Worm (Caenorhabditis elegans) whole organism, L1 larva: ENCODE measurements around the gene Y51A2D.18.
A peak's percentile ranks its signal among the peaks of the same experiment; 100 is the strongest.

Source experiments
- C34B4.2 ChIP-seq: sonication (generic microtip); optimal IDR thresholded peaks from 2 replicates; lab custom pipeline; 2017; ENCODE audit warnings: mild to moderate bottlenecking, missing genetic modification characterization, missing compliant biosample characterization
- F16B12.6 ChIP-seq: fragments of 150-350 bp; optimal IDR thresholded peaks from 2 replicates; lab custom pipeline; 2014; ENCODE audit warnings: missing biosample characterization, missing genetic modification characterization
- Y116A8C.19 ChIP-seq: sonication (generic microtip); optimal IDR thresholded peaks from 2 replicates; lab custom pipeline; 2016; ENCODE audit warnings: missing compliant biosample characterization, missing genetic modification characterization, borderline replicate concordance
- aha-1 ChIP-seq: fragments of 150-350 bp; optimal IDR thresholded peaks from 2 replicates; lab custom pipeline; 2014; ENCODE audit warnings: missing biosample characterization, missing genetic modification characterization
- aly-2 ChIP-seq: fragments of 150-350 bp; optimal IDR thresholded peaks from 2 replicates; lab custom pipeline; 2014; ENCODE audit warnings: missing biosample characterization, missing genetic modification characterization
- ama-1 ChIP-seq: fragments of 150-350 bp; optimal IDR thresholded peaks from 2 replicates; lab custom pipeline; 2014
- blmp-1 ChIP-seq: fragments of 150-350 bp; optimal IDR thresholded peaks from 2 replicates; lab custom pipeline; 2014; ENCODE audit warnings: missing biosample characterization, missing genetic modification characterization
- ceh-8 ChIP-seq: fragments of 200-800 bp; sonication (Bioruptor generic); optimal IDR thresholded peaks from 2 replicates; lab custom pipeline; 2018; ENCODE audit warnings: mild to moderate bottlenecking, missing genetic modification characterization, moderate library complexity, missing compliant biosample characterization
- ceh-90 ChIP-seq: sonication (generic microtip); optimal IDR thresholded peaks from 2 replicates; lab custom pipeline; 2016; ENCODE audit warnings: missing genetic modification characterization, missing compliant biosample characterization
- dsc-1 ChIP-seq: sonication (generic microtip); optimal IDR thresholded peaks from 2 replicates; lab custom pipeline; 2016; ENCODE audit warnings: mild to moderate bottlenecking, missing genetic modification characterization, missing compliant biosample characterization
- efl-3 ChIP-seq: fragments of 200-800 bp; sonication (Bioruptor generic); optimal IDR thresholded peaks from 2 replicates; lab custom pipeline; 2018; ENCODE audit warnings: mild to moderate bottlenecking, missing genetic modification characterization, missing compliant biosample characterization
- egl-27 ChIP-seq, 2 experiments: fragments of 150-350 bp in 1 of 2; sonication (generic microtip); optimal IDR thresholded peaks; 3 replicates each; lab custom pipeline; 2017 to 2018; ENCODE audit warnings: missing biosample characterization in 2 of 2, missing genetic modification characterization in 2 of 2, missing genetic modification reagents in 2 of 2
- elt-2 ChIP-seq: sonication (generic microtip); optimal IDR thresholded peaks from 2 replicates; lab custom pipeline; 2016; ENCODE audit warnings: missing genetic modification characterization, mild to moderate bottlenecking, inconsistent platforms, missing compliant biosample characterization, missing genetic modification reagents
- ets-5 ChIP-seq: fragments of 200-800 bp; sonication (Bioruptor generic); IDR thresholded peaks from 2 replicates; pipeline ENCODE4 v1.3.6; 2022; ENCODE audit warnings: missing genetic modification characterization, missing compliant biosample characterization
- fkh-10 ChIP-seq: sonication (generic microtip); optimal IDR thresholded peaks from 2 replicates; lab custom pipeline; 2017; ENCODE audit warnings: missing biosample characterization, missing genetic modification reagents, missing genetic modification characterization
- fkh-4 ChIP-seq: sonication (generic microtip); optimal IDR thresholded peaks from 2 replicates; lab custom pipeline; 2016; ENCODE audit warnings: missing compliant biosample characterization, missing genetic modification characterization, borderline replicate concordance
- hlh-17 ChIP-seq: fragments of 200-800 bp; sonication (Bioruptor generic); optimal IDR thresholded peaks from 2 replicates; lab custom pipeline; 2018; ENCODE audit warnings: missing genetic modification characterization, mild to moderate bottlenecking, missing compliant biosample characterization, moderate library complexity, borderline replicate concordance
- hlh-4 ChIP-seq: sonication (generic microtip); optimal IDR thresholded peaks from 2 replicates; lab custom pipeline; 2016; ENCODE audit warnings: mild to moderate bottlenecking, missing genetic modification characterization, missing compliant biosample characterization
- isw-1 ChIP-seq: fragments of 200-800 bp; sonication (Bioruptor generic); IDR thresholded peaks from 2 replicates; pipeline ENCODE4 v1.3.6; 2022; ENCODE audit warnings: missing genetic modification characterization, missing compliant biosample characterization
- lin-13 ChIP-seq: fragments of 150-350 bp; optimal IDR thresholded peaks from 2 replicates; lab custom pipeline; 2014; ENCODE audit warnings: missing biosample characterization, missing genetic modification reagents, missing genetic modification characterization
- lin-14 ChIP-seq: fragments of 200-800 bp; sonication (Bioruptor generic); optimal IDR thresholded peaks from 2 replicates; lab custom pipeline; 2018; ENCODE audit warnings: mild to moderate bottlenecking, missing genetic modification characterization, moderate library complexity, missing compliant biosample characterization
- lin-35 ChIP-seq, 2 experiments: fragments of 150-350 bp; optimal IDR thresholded peaks; 2 replicates each; lab custom pipeline; 2014; ENCODE audit warnings: missing biosample characterization in 2 of 2, missing genetic modification characterization in 2 of 2, missing genetic modification reagents in 2 of 2
- lir-3 ChIP-seq: sonication (generic microtip); optimal IDR thresholded peaks from 2 replicates; lab custom pipeline; 2016; ENCODE audit warnings: mild to moderate bottlenecking, missing genetic modification characterization, moderate library complexity, missing compliant biosample characterization; ENCODE audit not compliant: poor library complexity
- lsy-2 ChIP-seq, 2 experiments: fragments of 150-350 bp; optimal IDR thresholded peaks; 2 replicates each; lab custom pipeline; 2014; ENCODE audit warnings: missing biosample characterization in 2 of 2, missing genetic modification characterization in 2 of 2
- mef-2 ChIP-seq: fragments of 150-350 bp; optimal IDR thresholded peaks from 2 replicates; lab custom pipeline; 2014; ENCODE audit warnings: missing biosample characterization, missing genetic modification characterization
- mep-1 ChIP-seq: fragments of 150-350 bp; optimal IDR thresholded peaks from 2 replicates; lab custom pipeline; 2014; ENCODE audit warnings: missing biosample characterization, missing genetic modification characterization
- nhr-20 ChIP-seq: sonication (generic microtip); optimal IDR thresholded peaks from 2 replicates; lab custom pipeline; 2016; ENCODE audit warnings: mild to moderate bottlenecking, missing genetic modification characterization, missing compliant biosample characterization
- nhr-47 ChIP-seq: sonication (generic microtip); optimal IDR thresholded peaks from 2 replicates; lab custom pipeline; 2016; ENCODE audit warnings: mild to moderate bottlenecking, missing genetic modification characterization, moderate library complexity, missing compliant biosample characterization
- nhr-71 ChIP-seq: sonication (generic microtip); optimal IDR thresholded peaks from 2 replicates; lab custom pipeline; 2016; ENCODE audit warnings: mild to moderate bottlenecking, missing genetic modification characterization, moderate library complexity, missing compliant biosample characterization
- nhr-84 ChIP-seq: sonication (generic microtip); optimal IDR thresholded peaks from 2 replicates; lab custom pipeline; 2017; ENCODE audit warnings: missing biosample characterization, missing genetic modification characterization
- nhr-85 ChIP-seq: sonication (generic microtip); peaks from one replicate; lab custom pipeline; 2016; ENCODE audit warnings: missing genetic modification characterization, inconsistent platforms, missing compliant biosample characterization
- pag-3 ChIP-seq: sonication (generic microtip); optimal IDR thresholded peaks from 2 replicates; lab custom pipeline; 2017; ENCODE audit warnings: missing genetic modification characterization, mild to moderate bottlenecking, missing compliant biosample characterization, antibody characterized with exemption, borderline replicate concordance; ENCODE audit not compliant: insufficient read depth
- rnt-1 ChIP-seq: sonication (generic microtip); optimal IDR thresholded peaks from 2 replicates; lab custom pipeline; 2016; ENCODE audit warnings: mild to moderate bottlenecking, missing genetic modification characterization, moderate library complexity, missing compliant biosample characterization
- skn-1 ChIP-seq: fragments of 150-350 bp; optimal IDR thresholded peaks from 2 replicates; lab custom pipeline; 2014; ENCODE audit warnings: missing biosample characterization, missing genetic modification characterization
- snpc-4 ChIP-seq: fragments of 150-350 bp; optimal IDR thresholded peaks from 2 replicates; lab custom pipeline; 2014; ENCODE audit warnings: missing biosample characterization, missing genetic modification characterization
- snu-23 ChIP-seq: sonication (generic microtip); optimal IDR thresholded peaks from 2 replicates; lab custom pipeline; 2016; ENCODE audit warnings: missing genetic modification characterization, missing compliant biosample characterization
- sox-4 ChIP-seq: sonication (generic microtip); optimal IDR thresholded peaks from 2 replicates; lab custom pipeline; 2016; ENCODE audit warnings: missing genetic modification characterization, missing compliant biosample characterization
- sptf-1 ChIP-seq: fragments of 150-350 bp; optimal IDR thresholded peaks from 2 replicates; lab custom pipeline; 2014; ENCODE audit warnings: missing biosample characterization, missing genetic modification characterization
- sup-37 ChIP-seq: fragments of 200-800 bp; sonication (Bioruptor generic); optimal IDR thresholded peaks from 2 replicates; lab custom pipeline; 2018; ENCODE audit warnings: mild to moderate bottlenecking, missing genetic modification characterization, missing compliant biosample characterization
- swsn-7 ChIP-seq: sonication (generic microtip); optimal IDR thresholded peaks from 2 replicates; lab custom pipeline; 2016; ENCODE audit warnings: missing genetic modification characterization, missing compliant biosample characterization
- tlp-1 ChIP-seq: fragments of 150-350 bp; optimal IDR thresholded peaks from 2 replicates; lab custom pipeline; 2014; ENCODE audit warnings: missing biosample characterization, missing genetic modification characterization
- unc-130 ChIP-seq: fragments of 150-350 bp; optimal IDR thresholded peaks from 2 replicates; lab custom pipeline; 2017; ENCODE audit warnings: missing biosample characterization, missing genetic modification characterization, inconsistent platforms
- unc-30 ChIP-seq: sonication (generic microtip); optimal IDR thresholded peaks from 2 replicates; lab custom pipeline; 2017; ENCODE audit warnings: missing biosample characterization, missing genetic modification characterization
- unc-86 ChIP-seq: sonication (generic microtip); optimal IDR thresholded peaks from 2 replicates; lab custom pipeline; 2016; ENCODE audit warnings: missing genetic modification characterization, missing compliant biosample characterization
- unc-98 ChIP-seq: fragments of 200-800 bp; sonication (Bioruptor generic); IDR thresholded peaks from 2 replicates; pipeline ENCODE4 v1.3.6; 2022; ENCODE audit warnings: missing genetic modification characterization, missing compliant biosample characterization
- vab-15 ChIP-seq: sonication (generic microtip); optimal IDR thresholded peaks from 2 replicates; lab custom pipeline; 2017; ENCODE audit warnings: missing genotype, mild to moderate bottlenecking, missing genetic modification characterization, missing compliant biosample characterization
- zip-4 ChIP-seq: fragments of 200-800 bp; sonication (Bioruptor generic); optimal IDR thresholded peaks from 2 replicates; lab custom pipeline; 2018; ENCODE audit warnings: mild to moderate bottlenecking, missing genetic modification characterization, moderate library complexity, missing compliant biosample characterization
- ztf-11 ChIP-seq, 2 experiments: sonication (generic microtip); optimal IDR thresholded peaks; 2 replicates each; lab custom pipeline; 2016 to 2017; ENCODE audit warnings: missing genetic modification characterization in 2 of 2, missing biosample characterization in 1 of 2, missing compliant biosample characterization in 1 of 2

Gene Y51A2D.18

DNA sequence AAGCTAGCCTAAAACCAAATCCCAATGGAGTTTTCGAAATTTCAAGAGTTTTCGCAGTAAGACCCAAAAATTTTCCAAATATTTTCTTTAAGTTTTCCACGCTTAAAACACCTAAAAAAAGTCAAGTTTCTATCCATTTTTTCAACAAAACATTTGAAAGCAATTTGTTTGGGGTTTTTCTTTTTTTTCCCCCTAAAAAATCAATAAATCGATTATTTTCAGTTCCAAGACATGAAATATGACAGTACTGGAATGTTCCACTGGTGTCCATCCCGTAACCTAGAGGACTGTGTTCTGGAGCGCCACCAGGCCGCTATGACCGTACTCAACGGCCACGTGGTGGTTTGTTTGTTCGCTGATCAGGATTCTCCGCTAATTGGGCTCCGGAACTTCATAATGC lies 17.6 kb upstream of the Y51A2D.18 start:
- TF ChIP-seq lin-13 (GFP tag; lab: Kevin White, UChicago) (no peak), efl-3 (GFP tag; lab: Kevin White, UChicago) (no peak), nhr-85 (tag; lab: Kevin White, UChicago) (no peak), unc-30 (tag; lab: Kevin White, UChicago) (no peak), rnt-1 (no peak), mef-2 (tag; lab: Kevin White, UChicago) (no peak), ztf-11 (tag; optimal IDR thresholded peaks at IDR 0.05; lab: Kevin White, UChicago) (no peak), ama-1 (no peak), vab-15 (tag; lab: Kevin White, UChicago) (no peak), hlh-4 (no peak), lir-3 (tag; lab: Kevin White, UChicago) (no peak)

DNA sequence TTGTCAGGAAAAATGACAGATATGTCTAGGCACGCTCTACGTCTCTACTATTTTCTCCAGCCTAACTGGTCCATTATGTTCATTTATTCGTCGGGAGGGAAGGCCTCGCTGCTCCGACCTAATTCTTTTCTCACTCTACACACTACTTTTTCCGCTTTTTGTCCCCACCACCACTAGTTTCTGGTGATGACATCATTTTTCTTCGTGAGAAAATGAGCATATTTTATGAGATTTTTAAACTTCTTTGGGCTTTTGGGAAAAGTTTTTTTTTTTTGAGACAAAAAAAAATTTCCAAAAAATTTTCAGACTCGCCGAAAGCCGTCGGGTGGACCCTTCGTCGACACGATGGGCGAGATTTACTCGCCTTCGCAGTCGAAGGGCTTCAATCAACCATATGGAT lies 4.9 kb upstream of the Y51A2D.18 start, which contains the start of gene slo-1:
Gene slo-1 (plus strand): TSS at position 301 of the 400 bp plus-strand sequence.
- TF ChIP-seq unc-130 (tag; lab: Kevin White, UChicago): no peak
- no peak for TF ChIP-seq mep-1 (tag; lab: Kevin White, UChicago)
- TF ChIP-seq lin-14: peak; percentile 48
- no peak for TF ChIP-seq skn-1 (tag; lab: Kevin White, UChicago)
- TF ChIP-seq ets-5 (GFP tag; lab: Robert Waterston, UW): no peak
- TF ChIP-seq nhr-47 (tag; lab: Kevin White, UChicago): no peak

DNA sequence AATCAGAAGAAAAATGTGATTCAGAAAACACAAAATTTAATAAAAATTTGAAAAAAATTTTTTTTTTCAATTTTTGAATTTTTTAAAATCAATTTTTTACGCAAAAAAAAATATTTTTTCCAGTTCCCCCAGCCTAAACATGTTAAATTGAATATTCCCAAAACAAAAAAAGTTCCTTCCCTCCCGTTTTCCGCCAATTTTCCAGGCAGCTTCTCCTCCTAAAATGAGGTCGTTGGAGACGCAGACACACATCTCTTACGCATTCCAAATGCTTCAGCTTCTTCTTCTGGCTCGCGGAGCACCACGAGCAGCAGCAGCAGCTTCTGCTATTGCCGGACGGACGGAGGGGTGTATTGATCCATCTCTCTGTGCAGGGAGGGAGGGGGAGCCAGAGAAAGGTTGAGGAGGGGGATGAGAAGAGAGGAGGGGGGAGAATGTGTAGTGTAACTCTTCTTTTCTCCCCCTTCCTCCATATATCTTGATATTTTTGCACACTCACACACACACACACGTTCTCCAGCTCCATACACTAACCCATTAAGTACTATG lies 3.3 kb upstream of the Y51A2D.18 start:
- TF ChIP-seq sox-4 (no peak), unc-98 (GFP tag; lab: Robert Waterston, UW) (no peak), snu-23 (GFP tag; lab: Kevin White, UChicago) (peak; percentile 2), sptf-1 (tag; lab: Kevin White, UChicago) (no peak), aly-2 (tag; lab: Kevin White, UChicago) (no peak), lin-35 (GFP tag; optimal IDR thresholded peaks at IDR 0.05; lab: Kevin White, UChicago) (no peak), lin-13 (GFP tag; lab: Kevin White, UChicago) (no peak), F16B12.6 (tag; lab: Kevin White, UChicago) (peak; percentile 20), blmp-1 (tag; lab: Kevin White, UChicago) (no peak), lin-14 (peak; percentile 89), hlh-17 (no peak), unc-130 (tag; lab: Kevin White, UChicago) (no peak), elt-2 (no peak), hlh-4 (no peak), fkh-10 (GFP tag; lab: Kevin White, UChicago) (peak; percentile 63), sup-37 (GFP tag; lab: Kevin White, UChicago) (no peak), dsc-1 (tag; lab: Kevin White, UChicago) (peak; percentile 9), C34B4.2 (tag; lab: Kevin White, UChicago) (no peak), tlp-1 (tag; lab: Kevin White, UChicago) (no peak), lsy-2 (tag; optimal IDR thresholded peaks at IDR 0.05; lab: Kevin White, UChicago) (peak in 1 of 2 experiments; percentile 46), nhr-84 (no peak), ceh-90 (tag; lab: Kevin White, UChicago) (no peak), ceh-8 (GFP tag; lab: Kevin White, UChicago) (peak; percentile 5), Y116A8C.19 (no peak), snpc-4 (peak; percentile 23), isw-1 (0 out of 2 replicates have a peak, but pooled peaks have one; percentile 14), pag-3 (tag; lab: Kevin White, UChicago) (no peak), egl-27 (tag; optimal IDR thresholded peaks at IDR 0.05; lab: Kevin White, UChicago) (no peak), nhr-47 (tag; lab: Kevin White, UChicago) (peak; percentile 26), unc-86 (tag; lab: Kevin White, UChicago) (peak; percentile 8), nhr-20 (tag; lab: Kevin White, UChicago) (no peak), rnt-1 (no peak), swsn-7 (tag; lab: Kevin White, UChicago) (peak; percentile 9), fkh-4 (tag; lab: Kevin White, UChicago) (no peak), aha-1 (tag; lab: Kevin White, UChicago) (no peak), zip-4 (no peak), nhr-71 (tag; lab: Kevin White, UChicago) (peak; percentile 38), mep-1 (tag; lab: Kevin White, UChicago) (peak; percentile 12)
